Worm (Caenorhabditis elegans) whole organism, mixed stage, embryonic: ENCODE measurements around the gene C56G2.4.
A peak's percentile ranks its signal among the peaks of the same experiment; 100 is the strongest.

Experiments
- bed-3 ChIP-seq: fragments of 200-800 bp; sonication (Bioruptor generic); optimal IDR thresholded peaks from 3 replicates; lab custom pipeline; 2018; ENCODE audit warnings: mild to moderate bottlenecking, missing genetic modification characterization, moderate library complexity, missing compliant biosample characterization
- ceh-39 ChIP-seq: fragments of 150-350 bp; optimal IDR thresholded peaks from 2 replicates; lab custom pipeline; 2014; ENCODE audit warnings: missing biosample characterization, missing genetic modification characterization
- ceh-43 ChIP-seq: fragments of 200-800 bp; sonication (Bioruptor generic); optimal IDR thresholded peaks from 2 replicates; lab custom pipeline; 2018; ENCODE audit warnings: mild to moderate bottlenecking, missing genetic modification characterization, moderate library complexity, missing compliant biosample characterization
- ceh-83 ChIP-seq: fragments of 200-800 bp; sonication (Bioruptor generic); optimal IDR thresholded peaks from 2 replicates; lab custom pipeline; 2018; ENCODE audit warnings: mild to moderate bottlenecking, missing genetic modification characterization, missing compliant biosample characterization
- ces-1 ChIP-seq: fragments of 150-350 bp; optimal IDR thresholded peaks from 2 replicates; lab custom pipeline; 2014; ENCODE audit warnings: missing biosample characterization, missing genetic modification reagents, missing genetic modification characterization
- cnd-1 ChIP-seq: fragments of 200-800 bp; sonication (Bioruptor generic); optimal IDR thresholded peaks from 2 replicates; lab custom pipeline; 2018; ENCODE audit warnings: mild to moderate bottlenecking, missing genetic modification characterization, missing compliant biosample characterization
- elt-1 ChIP-seq: sonication (generic microtip); optimal IDR thresholded peaks from 2 replicates; lab custom pipeline; 2017; ENCODE audit warnings: missing genetic modification characterization, mild to moderate bottlenecking, missing compliant biosample characterization, antibody characterized with exemption, moderate library complexity, borderline replicate concordance; ENCODE audit not compliant: insufficient read depth
- elt-3 ChIP-seq: fragments of 150-350 bp; optimal IDR thresholded peaks from 2 replicates; lab custom pipeline; 2014; ENCODE audit warnings: missing biosample characterization, missing genetic modification characterization
- flh-1 ChIP-seq: fragments of 200-800 bp; sonication (Bioruptor generic); optimal IDR thresholded peaks from 2 replicates; lab custom pipeline; 2018; ENCODE audit warnings: mild to moderate bottlenecking, missing genetic modification characterization, moderate library complexity, missing compliant biosample characterization
- ham-2 ChIP-seq: fragments of 200-800 bp; sonication (Bioruptor generic); optimal IDR thresholded peaks from 2 replicates; lab custom pipeline; 2018; ENCODE audit warnings: mild to moderate bottlenecking, missing genetic modification characterization, missing compliant biosample characterization
- lsy-2 ChIP-seq: fragments of 150-350 bp; optimal IDR thresholded peaks from 2 replicates; lab custom pipeline; 2014; ENCODE audit warnings: missing biosample characterization, missing genetic modification characterization
- mab-5 ChIP-seq: fragments of 150-350 bp; optimal IDR thresholded peaks from 2 replicates; lab custom pipeline; 2014; ENCODE audit warnings: missing biosample characterization, missing genetic modification characterization
- mep-1 ChIP-seq: fragments of 150-350 bp; optimal IDR thresholded peaks from 2 replicates; lab custom pipeline; 2017; ENCODE audit warnings: missing biosample characterization, missing genetic modification reagents, missing genetic modification characterization, inconsistent platforms
- nhr-12 ChIP-seq: fragments of 150-350 bp; optimal IDR thresholded peaks from 2 replicates; lab custom pipeline; 2014; ENCODE audit warnings: missing biosample characterization, missing genetic modification characterization
- nhr-2 ChIP-seq: fragments of 150-350 bp; optimal IDR thresholded peaks from 2 replicates; lab custom pipeline; 2014; ENCODE audit warnings: missing biosample characterization, missing genetic modification characterization
- nhr-237 ChIP-seq: fragments of 150-350 bp; optimal IDR thresholded peaks from 2 replicates; lab custom pipeline; 2014; ENCODE audit warnings: missing biosample characterization, missing genetic modification characterization
- nhr-76 ChIP-seq: sonication (generic microtip); optimal IDR thresholded peaks from 2 replicates; lab custom pipeline; 2017; ENCODE audit warnings: missing biosample characterization, missing genetic modification characterization
- pha-4 ChIP-seq: fragments of 150-350 bp; optimal IDR thresholded peaks from 2 replicates; lab custom pipeline; 2018; ENCODE audit warnings: missing biosample characterization, missing genetic modification reagents, missing genetic modification characterization
- sptf-1 ChIP-seq: sonication (generic microtip); optimal IDR thresholded peaks from 2 replicates; lab custom pipeline; 2017; ENCODE audit warnings: mild to moderate bottlenecking, missing genetic modification characterization, moderate library complexity, missing compliant biosample characterization
- tbx-8 ChIP-seq: fragments of 200-800 bp; sonication (Bioruptor generic); optimal IDR thresholded peaks from 2 replicates; lab custom pipeline; 2018; ENCODE audit warnings: mild to moderate bottlenecking, missing genetic modification characterization, moderate library complexity, missing compliant biosample characterization
- unc-120 ChIP-seq: sonication (generic microtip); optimal IDR thresholded peaks from 2 replicates; lab custom pipeline; 2017; ENCODE audit warnings: missing genetic modification characterization, missing compliant biosample characterization; ENCODE audit not compliant: poor library complexity, severe bottlenecking
- unc-62 ChIP-seq: fragments of 150-350 bp; optimal IDR thresholded peaks from 2 replicates; lab custom pipeline; 2014; ENCODE audit warnings: missing biosample characterization, missing genetic modification reagents, missing genetic modification characterization
- ztf-11 ChIP-seq: fragments of 150-350 bp; optimal IDR thresholded peaks from 2 replicates; lab custom pipeline; 2014; ENCODE audit warnings: missing biosample characterization, missing genetic modification characterization

The C56G2.4 gene

DNA sequence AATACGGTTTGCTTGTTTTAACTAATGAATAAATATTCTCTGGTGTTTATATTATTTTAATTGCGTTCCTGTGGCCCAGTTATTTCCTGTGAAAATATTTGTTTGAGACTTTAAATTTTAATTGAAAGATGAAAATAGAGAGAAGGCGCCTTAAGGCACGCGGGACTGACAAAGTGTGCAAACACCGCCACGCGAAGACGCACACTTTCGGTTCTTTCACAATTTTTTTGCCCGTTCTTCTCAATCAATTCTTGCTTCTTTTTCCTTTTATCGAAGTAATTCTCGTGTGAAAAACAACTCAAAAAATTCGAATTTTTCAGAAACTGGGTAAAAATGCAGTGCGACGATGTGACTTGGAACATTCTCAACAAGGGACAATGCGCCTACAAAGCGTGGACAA is 47.6 kb downstream of the C56G2.4 start, which contains the start of gene C16A3.6:
Gene C16A3.6 (plus strand): TSS at position 84 of the 400 bp plus-strand sequence.
- no peak for TF ChIP-seq mep-1 (tag; lab: Kevin White, UChicago)
- TF ChIP-seq lsy-2, result peak; percentile 37
- TF ChIP-seq ham-2 (GFP tag; lab: Kevin White, UChicago), result no peak
- TF ChIP-seq elt-1 (tag; lab: Kevin White, UChicago), result no peak
- TF ChIP-seq unc-62 (GFP tag; lab: Kevin White, UChicago), result no peak
- no peak for TF ChIP-seq pha-4
- TF ChIP-seq cnd-1 (tag; lab: Kevin White, UChicago), result no peak
- TF ChIP-seq unc-120 (tag; lab: Kevin White, UChicago), result peak; percentile 40
- no peak for TF ChIP-seq ces-1 (GFP tag; lab: Kevin White, UChicago)
- TF ChIP-seq sptf-1 (tag; lab: Kevin White, UChicago), result peak; percentile 28

DNA sequence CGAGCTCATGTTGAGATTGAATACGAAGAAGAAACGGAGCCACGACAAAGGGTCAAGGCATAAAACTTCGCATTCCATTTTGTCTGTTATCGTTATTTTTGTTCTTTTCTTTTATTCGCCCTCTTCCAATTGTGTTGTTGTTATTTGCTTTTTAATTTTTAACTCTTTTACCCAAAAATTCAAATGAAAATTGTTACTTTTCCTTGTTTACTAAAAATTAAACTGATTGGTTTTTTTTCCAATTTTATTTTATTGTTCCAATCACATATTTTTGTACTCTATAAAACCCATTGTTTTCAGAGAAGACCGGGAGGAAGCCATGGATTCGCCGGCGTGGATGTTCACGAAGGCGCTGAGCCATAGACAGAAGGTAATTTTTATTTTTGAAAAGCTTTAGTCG is 48.9 kb downstream of the C56G2.4 start, which contains the start of gene C16A3.5:
Gene C16A3.5 (plus strand): TSS at position 301 of the 400 bp plus-strand sequence.
- no peak for TF ChIP-seq nhr-12 (tag; lab: Kevin White, UChicago)
- TF ChIP-seq ceh-43 (GFP tag; lab: Kevin White, UChicago), result no peak
- no peak for TF ChIP-seq ceh-83 (GFP tag; lab: Kevin White, UChicago)
- TF ChIP-seq lsy-2, result no peak
- TF ChIP-seq nhr-237 (tag; lab: Kevin White, UChicago), result no peak
- no peak for TF ChIP-seq mep-1 (tag; lab: Kevin White, UChicago)
- no peak for TF ChIP-seq tbx-8 (GFP tag; lab: Kevin White, UChicago)
- no peak for TF ChIP-seq ces-1 (GFP tag; lab: Kevin White, UChicago)
- no peak for TF ChIP-seq bed-3 (GFP tag; lab: Kevin White, UChicago)
- TF ChIP-seq flh-1, result no peak
- TF ChIP-seq elt-3, result no peak

DNA sequence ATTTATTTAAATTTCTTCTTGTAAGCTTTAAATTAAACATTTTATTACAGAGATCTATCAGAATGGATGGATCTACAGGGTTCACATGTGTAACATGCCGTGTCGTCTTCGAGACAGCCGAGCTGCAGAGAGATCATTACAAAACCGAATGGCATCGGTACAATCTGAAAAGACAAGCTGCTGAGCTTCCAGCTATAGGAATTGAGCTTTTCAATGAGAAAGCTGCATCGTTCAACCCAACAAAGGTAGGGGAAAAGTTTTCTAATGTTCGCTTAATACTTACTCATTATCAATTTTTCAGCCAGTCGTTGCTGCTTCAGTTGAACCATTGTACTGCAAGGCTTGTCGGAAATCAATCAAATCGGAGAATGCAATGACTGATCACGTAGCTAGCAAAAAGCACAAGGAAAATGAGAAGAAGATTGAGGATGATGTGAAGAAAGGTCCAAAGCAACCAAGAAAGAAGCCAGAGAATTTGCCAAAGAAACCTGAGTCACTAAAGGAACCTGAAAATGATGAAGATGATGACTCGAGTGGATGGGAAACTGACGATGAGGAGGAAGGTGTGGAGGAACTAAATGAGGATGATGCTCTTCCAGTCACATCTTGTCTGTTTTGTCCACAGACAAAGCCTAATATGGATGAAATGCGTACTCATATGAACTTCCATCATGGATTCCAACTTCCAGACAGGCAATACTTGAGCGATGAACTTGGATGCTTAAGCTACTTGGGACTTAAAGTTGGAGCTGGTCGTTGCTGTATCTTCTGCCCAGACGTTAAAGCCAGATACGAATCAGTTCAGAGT is 50.3 kb downstream of the C56G2.4 start, which contains the start of gene znf-622:
Gene znf-622 (plus strand): TSS at position 51 of the 808 bp plus-strand sequence.
- TF ChIP-seq ceh-83 (GFP tag; lab: Kevin White, UChicago), result no peak
- no peak for TF ChIP-seq nhr-76 (tag; lab: Kevin White, UChicago)
- no peak for TF ChIP-seq mab-5 (tag; lab: Kevin White, UChicago)
- TF ChIP-seq nhr-2 (tag; lab: Kevin White, UChicago), result no peak
- TF ChIP-seq, all 35 proteins: peak for 0

DNA sequence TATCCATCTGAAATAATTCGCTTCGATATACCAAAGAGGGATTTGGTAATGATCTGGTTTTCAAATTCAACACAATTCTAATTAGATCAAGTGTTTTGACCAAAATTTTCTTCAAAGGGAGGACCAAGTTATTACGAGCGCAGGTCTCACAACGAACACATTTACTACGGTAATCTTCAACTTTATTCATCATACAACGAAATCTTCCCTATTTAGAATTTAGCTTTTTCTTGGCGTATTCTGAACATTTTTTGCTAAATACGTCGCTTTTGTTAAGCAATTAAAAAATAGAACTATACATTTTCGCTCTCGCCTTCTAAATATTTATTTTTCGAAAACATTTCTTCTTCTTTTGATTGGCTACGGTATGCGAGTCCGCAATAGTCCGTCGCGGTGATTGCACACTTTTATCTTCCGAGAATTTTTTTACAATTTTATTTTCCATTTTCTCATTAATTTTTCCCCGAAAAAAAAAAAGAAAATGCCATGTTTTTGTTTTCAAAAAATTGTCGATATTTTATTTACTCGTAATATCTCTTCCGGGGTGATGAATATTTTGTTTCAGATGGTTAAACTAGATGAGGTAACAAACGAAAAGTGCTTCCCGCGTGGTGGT is 51.6 kb downstream of the C56G2.4 start, which contains the start of gene let-716:
Gene let-716 (plus strand): TSS at position 566 of the 616 bp plus-strand sequence.
- TF ChIP-seq lsy-2 (peak; percentile 95), ceh-39 (no peak), ztf-11 (tag; lab: Kevin White, UChicago) (no peak), bed-3 (GFP tag; lab: Kevin White, UChicago) (no peak), mep-1 (tag; lab: Kevin White, UChicago) (no peak)
